Fruit fly (Drosophila melanogaster) whole organism, prepupa: Measurements from ENCODE around the gene CG4911.

Source experiments
- Blimp-1 ChIP-seq: fragments of 200-800 bp; sonication (Bioruptor generic); optimal IDR thresholded peaks from 3 replicates; lab custom pipeline; 2017; ENCODE audit warnings: missing biosample characterization, missing genetic modification characterization, mild to moderate bottlenecking, moderate library complexity, missing genetic modification reagents
- CG10631 ChIP-seq: fragments of 200-800 bp; sonication (Bioruptor generic); optimal IDR thresholded peaks from 2 replicates; lab custom pipeline; 2016; ENCODE audit warnings: missing biosample characterization, missing genetic modification characterization
- CG10669 ChIP-seq: fragments of 200-800 bp; sonication (Bioruptor generic); optimal IDR thresholded peaks from 3 replicates; lab custom pipeline; 2018; ENCODE audit warnings: missing biosample characterization, mild to moderate bottlenecking, missing genetic modification characterization, moderate library complexity
- CG11902 ChIP-seq: fragments of 200-800 bp; sonication (Bioruptor generic); optimal IDR thresholded peaks from 3 replicates; lab custom pipeline; 2016; ENCODE audit warnings: missing biosample characterization, missing genetic modification characterization
- CG15336 ChIP-seq: fragments of 200-800 bp; sonication (Bioruptor generic); IDR thresholded peaks from 2 replicates; pipeline ENCODE4 v1.3.6; 2022; ENCODE audit warnings: missing biosample characterization, missing genetic modification characterization
- CG1621 ChIP-seq: fragments of 200-800 bp; sonication (Bioruptor generic); optimal IDR thresholded peaks from 3 replicates; lab custom pipeline; 2018; ENCODE audit warnings: missing biosample characterization, mild to moderate bottlenecking, missing genetic modification characterization
- CG34406 ChIP-seq: fragments of 200-800 bp; sonication (Bioruptor generic); optimal IDR thresholded peaks from 3 replicates; lab custom pipeline; 2016; ENCODE audit warnings: missing biosample characterization, missing genetic modification characterization
- CG3919 ChIP-seq: fragments of 200-800 bp; sonication (Bioruptor generic); optimal IDR thresholded peaks from 3 replicates; lab custom pipeline; 2016; ENCODE audit warnings: missing biosample characterization, missing genetic modification characterization
- CG6163 ChIP-seq: fragments of 200-800 bp; sonication (Bioruptor generic); IDR thresholded peaks from 3 replicates; pipeline ENCODE4 v1.3.6; 2022; ENCODE audit warnings: missing biosample characterization, missing genetic modification characterization
- CG6276 ChIP-seq: fragments of 200-800 bp; sonication (Bioruptor generic); optimal IDR thresholded peaks from 2 replicates; lab custom pipeline; 2017; ENCODE audit warnings: missing biosample characterization, mild to moderate bottlenecking, missing genetic modification characterization
- CG6854 ChIP-seq: fragments of 200-800 bp; sonication (Bioruptor generic); optimal IDR thresholded peaks from 2 replicates; lab custom pipeline; 2017; ENCODE audit warnings: missing biosample characterization, mild to moderate bottlenecking, missing genetic modification characterization
- CG7368 ChIP-seq: fragments of 200-800 bp; sonication (Bioruptor generic); optimal IDR thresholded peaks from 3 replicates; lab custom pipeline; 2016; ENCODE audit warnings: missing biosample characterization, missing genetic modification characterization
- CG8319 ChIP-seq: fragments of 200-800 bp; sonication (Bioruptor generic); optimal IDR thresholded peaks from 3 replicates; lab custom pipeline; 2016; ENCODE audit warnings: missing biosample characterization, missing genetic modification characterization
- CG9139 ChIP-seq: fragments of 200-800 bp; sonication (Bioruptor generic); optimal IDR thresholded peaks from 3 replicates; lab custom pipeline; 2017; ENCODE audit warnings: missing biosample characterization, mild to moderate bottlenecking, missing genetic modification characterization
- Eip75B ChIP-seq: fragments of 200-800 bp; sonication (Bioruptor generic); optimal IDR thresholded peaks from 3 replicates; lab custom pipeline; 2016; ENCODE audit warnings: missing biosample characterization, missing genetic modification characterization
- Eip78C ChIP-seq: fragments of 200-800 bp; sonication (Bioruptor generic); peaks from one replicate; lab custom pipeline; 2016; ENCODE audit warnings: missing biosample characterization, missing genetic modification characterization
- Ets21C ChIP-seq: fragments of 200-800 bp; sonication (Bioruptor generic); optimal IDR thresholded peaks from 3 replicates; lab custom pipeline; 2016; ENCODE audit warnings: missing biosample characterization, missing genetic modification characterization
- Ets96B ChIP-seq: fragments of 200-800 bp; optimal IDR thresholded peaks from 2 replicates; lab custom pipeline; 2019; ENCODE audit warnings: missing biosample characterization, mild to moderate bottlenecking, missing genetic modification characterization, moderate library complexity
- Hr39 ChIP-seq: fragments of 200-800 bp; sonication (Bioruptor generic); optimal IDR thresholded peaks from 2 replicates; lab custom pipeline; 2016; ENCODE audit warnings: missing biosample characterization, missing genetic modification characterization
- Hr4 ChIP-seq: fragments of 200-800 bp; sonication (Bioruptor generic); optimal IDR thresholded peaks from 3 replicates; lab custom pipeline; 2016; ENCODE audit warnings: missing biosample characterization, missing genetic modification characterization
- Lpt ChIP-seq: fragments of 200-800 bp; sonication (Bioruptor generic); optimal IDR thresholded peaks from 3 replicates; lab custom pipeline; 2016; ENCODE audit warnings: missing biosample characterization, missing genetic modification characterization
- Met ChIP-seq: fragments of 200-800 bp; sonication (Bioruptor generic); optimal IDR thresholded peaks from 3 replicates; lab custom pipeline; 2016; ENCODE audit warnings: missing biosample characterization, missing genetic modification characterization
- OdsH ChIP-seq: fragments of 200-800 bp; sonication (Bioruptor generic); optimal IDR thresholded peaks from 3 replicates; lab custom pipeline; 2016; ENCODE audit warnings: missing biosample characterization, missing genetic modification characterization
- Smox ChIP-seq: fragments of 200-800 bp; sonication (Bioruptor generic); optimal IDR thresholded peaks from 3 replicates; lab custom pipeline; 2016; ENCODE audit warnings: missing biosample characterization, missing genetic modification characterization
- Sox102F ChIP-seq: fragments of 200-800 bp; sonication (Bioruptor generic); optimal IDR thresholded peaks from 2 replicates; lab custom pipeline; 2016; ENCODE audit warnings: missing biosample characterization, mild to moderate bottlenecking, missing genetic modification characterization
- Sox14 ChIP-seq: fragments of 200-800 bp; sonication (Bioruptor generic); optimal IDR thresholded peaks from 3 replicates; lab custom pipeline; 2016; ENCODE audit warnings: missing biosample characterization, missing genetic modification characterization
- Sox15 ChIP-seq: fragments of 200-800 bp; sonication (Bioruptor generic); optimal IDR thresholded peaks from 3 replicates; lab custom pipeline; 2016; ENCODE audit warnings: missing biosample characterization, missing genetic modification characterization
- cyc ChIP-seq: fragments of 200-800 bp; sonication (Bioruptor generic); optimal IDR thresholded peaks from 3 replicates; lab custom pipeline; 2016; ENCODE audit warnings: missing biosample characterization, missing genetic modification characterization
- dsx ChIP-seq: fragments of 200-800 bp; optimal IDR thresholded peaks from 3 replicates; lab custom pipeline; 2019; ENCODE audit warnings: missing biosample characterization, mild to moderate bottlenecking, missing genetic modification characterization, moderate library complexity; ENCODE audit not compliant: poor library complexity, severe bottlenecking
- eg ChIP-seq: fragments of 200-800 bp; sonication (Bioruptor generic); IDR thresholded peaks from 3 replicates; pipeline ENCODE4 v1.3.6; 2022; ENCODE audit warnings: missing biosample characterization, missing genetic modification characterization
- fd59A ChIP-seq: fragments of 200-800 bp; sonication (Bioruptor generic); optimal IDR thresholded peaks from 2 replicates; lab custom pipeline; 2017; ENCODE audit warnings: missing biosample characterization, mild to moderate bottlenecking, missing genetic modification characterization, missing genetic modification reagents
- fd85E ChIP-seq: fragments of 200-800 bp; sonication (Bioruptor generic); optimal IDR thresholded peaks from 3 replicates; lab custom pipeline; 2016; ENCODE audit warnings: missing biosample characterization, missing genetic modification characterization
- lz ChIP-seq: fragments of 200-800 bp; sonication (Bioruptor generic); optimal IDR thresholded peaks from 3 replicates; lab custom pipeline; 2016; ENCODE audit warnings: missing biosample characterization, missing genetic modification characterization
- net ChIP-seq: fragments of 200-800 bp; sonication (Bioruptor generic); optimal IDR thresholded peaks from 3 replicates; lab custom pipeline; 2016; ENCODE audit warnings: missing biosample characterization, missing genetic modification characterization
- pdm3 ChIP-seq: fragments of 200-800 bp; sonication (Bioruptor generic); optimal IDR thresholded peaks from 3 replicates; lab custom pipeline; 2016; ENCODE audit warnings: missing biosample characterization, missing genetic modification characterization
- salr ChIP-seq, 2 experiments: fragments of 200-800 bp; sonication (Bioruptor generic); optimal IDR thresholded peaks; 3 replicates each; lab custom pipeline; 2016 to 2018; ENCODE audit warnings: missing biosample characterization in 2 of 2, missing genetic modification characterization in 2 of 2, mild to moderate bottlenecking in 1 of 2
- spab ChIP-seq: fragments of 200-800 bp; sonication (Bioruptor generic); optimal IDR thresholded peaks from 2 replicates; lab custom pipeline; 2017; ENCODE audit warnings: missing biosample characterization, mild to moderate bottlenecking, missing genetic modification characterization, missing genetic modification reagents
- ss ChIP-seq, 2 experiments: fragments of 200-800 bp; sonication (Bioruptor generic); optimal IDR thresholded peaks; 2 replicates in 1 of 2; 3 replicates in 1 of 2; lab custom pipeline; 2017 to 2018; ENCODE audit warnings: mild to moderate bottlenecking in 2 of 2, missing biosample characterization in 2 of 2, missing genetic modification characterization in 2 of 2, moderate library complexity in 1 of 2
- topi ChIP-seq: fragments of 200-800 bp; sonication (Bioruptor generic); optimal IDR thresholded peaks from 3 replicates; lab custom pipeline; 2016; ENCODE audit warnings: missing biosample characterization, missing genetic modification characterization

CG4911 gene

dm6 chr3L:9042200-9042988 lies 30.1 kb downstream of the CG4911 start:
- TF ChIP-seq CG11902 (GFP tag; lab: Kevin White, UChicago) (no peak), Lpt (no peak), Sox102F (GFP tag; lab: Kevin White, UChicago) (no peak), Met (GFP tag; lab: Kevin White, UChicago) (no peak), Eip75B (GFP tag; lab: Kevin White, UChicago) (no peak), CG34406 (no peak), Smox (GFP tag; lab: Kevin White, UChicago) (no peak)
- TF ChIP-seq, all 60 proteins: peak for 0

- peak; percentile 25 for TF ChIP-seq Eip78C
- peak; percentile 23; the same call in 1 of the 3 replicates for TF ChIP-seq CG6163 (GFP tag; lab: Robert Waterston, UW)
- TF ChIP-seq ss (GFP tag; optimal IDR thresholded peaks at IDR 0.05; lab: Kevin White, UChicago): peak in 1 of 2 experiments; percentile 13
- TF ChIP-seq lz: no peak
- TF ChIP-seq salr (GFP tag; optimal IDR thresholded peaks at IDR 0.05; lab: Kevin White, UChicago): no peak
Measured at dm6 chr3L:9041042-9041477, 31.5 kb downstream of the CG4911 start, which contains the start of gene Doc1. Doc1 (plus strand) TSS chr3L:9041375.

dm6 chr3L:9039189-9039588 lies 33.3 kb downstream of the CG4911 start:
- TF ChIP-seq CG1621 (no peak), Sox14 (GFP tag; lab: Kevin White, UChicago) (no peak), pdm3 (GFP tag; lab: Kevin White, UChicago) (no peak), CG8319 (GFP tag; lab: Kevin White, UChicago) (no peak), CG9139 (GFP tag; lab: Kevin White, UChicago) (no peak), Ets96B (tag; lab: Kevin White, UChicago) (no peak), Hr39 (no peak)

dm6 chr3L:9037608-9038007 lies 34.9 kb downstream of the CG4911 start:
- TF ChIP-seq net (GFP tag; lab: Kevin White, UChicago) (no peak), CG7368 (GFP tag; lab: Kevin White, UChicago) (no peak), CG10669 (GFP tag; lab: Kevin White, UChicago) (no peak), CG6854 (GFP tag; lab: Kevin White, UChicago) (no peak), CG15336 (GFP tag; lab: Robert Waterston, UW) (no peak), Eip75B (GFP tag; lab: Kevin White, UChicago) (no peak), OdsH (no peak), CG6276 (no peak), CG3919 (GFP tag; lab: Kevin White, UChicago) (no peak), CG9139 (GFP tag; lab: Kevin White, UChicago) (no peak), Ets96B (tag; lab: Kevin White, UChicago) (no peak), lz (no peak), salr (GFP tag; optimal IDR thresholded peaks at IDR 0.05; lab: Kevin White, UChicago) (no peak)

dm6 chr3L:9033999-9034626 lies 38.4 kb downstream of the CG4911 start:
- TF ChIP-seq CG11902 (GFP tag; lab: Kevin White, UChicago) (peak; percentile 70), ss (GFP tag; optimal IDR thresholded peaks at IDR 0.05; lab: Kevin White, UChicago) (peak; percentile 29 to 58), Hr4 (GFP tag; lab: Kevin White, UChicago) (no peak), dsx (peak; percentile 29), OdsH (peak; percentile 46), Ets21C (GFP tag; lab: Kevin White, UChicago) (peak; percentile 24), Hr39 (peak; percentile 67), topi (GFP tag; lab: Kevin White, UChicago) (peak; percentile 81), CG8319 (GFP tag; lab: Kevin White, UChicago) (peak; percentile 66), CG7368 (GFP tag; lab: Kevin White, UChicago) (peak; percentile 73), Eip78C (peak; percentile 86), salr (GFP tag; optimal IDR thresholded peaks at IDR 0.05; lab: Kevin White, UChicago) (no peak), fd85E (GFP tag; lab: Kevin White, UChicago) (peak; percentile 49), CG10631 (GFP tag; lab: Kevin White, UChicago) (no peak), net (GFP tag; lab: Kevin White, UChicago) (peak; percentile 23), eg (GFP tag; lab: Robert Waterston, UW) (0 out of 3 replicates have a peak, but pooled peaks have one; percentile 36), Sox14 (GFP tag; lab: Kevin White, UChicago) (peak; percentile 52), pdm3 (GFP tag; lab: Kevin White, UChicago) (peak; percentile 44), Met (GFP tag; lab: Kevin White, UChicago) (peak; percentile 72), lz (peak; percentile 3), fd59A (GFP tag; lab: Kevin White, UChicago) (no peak), cyc (GFP tag; lab: Kevin White, UChicago) (peak; percentile 89), Blimp-1 (GFP tag; lab: Kevin White, UChicago) (peak; percentile 59), Sox15 (GFP tag; lab: Kevin White, UChicago) (peak; percentile 8), spab (GFP tag; lab: Kevin White, UChicago) (peak; percentile 75)
